Worm (Caenorhabditis elegans) whole organism, L2 larva: ENCODE measurements around the gene F09E5.8.

ENCODE experiments used
- R02D3.7 ChIP-seq: fragments of 150-350 bp; optimal IDR thresholded peaks from 2 replicates; lab custom pipeline; 2014; ENCODE audit warnings: missing biosample characterization, missing genetic modification characterization
- ama-1 ChIP-seq: fragments of 150-350 bp; optimal IDR thresholded peaks from 2 replicates; lab custom pipeline; 2018; ENCODE audit warnings: inconsistent platforms
- ceh-16 ChIP-seq: fragments of 150-350 bp; optimal IDR thresholded peaks from 2 replicates; lab custom pipeline; 2014; ENCODE audit warnings: missing biosample characterization, missing genetic modification characterization
- mdl-1 ChIP-seq, 2 experiments: fragments of 150-350 bp in 1 of 2; sonication (generic microtip) in 1 of 2; optimal IDR thresholded peaks; 2 replicates each; lab custom pipeline; 2017; ENCODE audit warnings: missing biosample characterization in 2 of 2, missing genetic modification characterization in 2 of 2
- nhr-237 ChIP-seq: fragments of 150-350 bp; optimal IDR thresholded peaks from 2 replicates; lab custom pipeline; 2014; ENCODE audit warnings: missing biosample characterization, missing genetic modification characterization
- nhr-6 ChIP-seq: fragments of 150-350 bp; optimal IDR thresholded peaks from 2 replicates; lab custom pipeline; 2014; ENCODE audit warnings: missing biosample characterization, missing genetic modification characterization
- unc-62 ChIP-seq: fragments of 150-350 bp; optimal IDR thresholded peaks from 2 replicates; lab custom pipeline; 2014; ENCODE audit warnings: missing biosample characterization, missing genetic modification reagents, missing genetic modification characterization
- zag-1 ChIP-seq: fragments of 150-350 bp; optimal IDR thresholded peaks from 2 replicates; lab custom pipeline; 2014; ENCODE audit warnings: missing biosample characterization, missing genetic modification characterization
- ztf-11 ChIP-seq: sonication (generic microtip); optimal IDR thresholded peaks from 2 replicates; lab custom pipeline; 2017; ENCODE audit warnings: missing biosample characterization, missing genetic modification characterization

DNA sequence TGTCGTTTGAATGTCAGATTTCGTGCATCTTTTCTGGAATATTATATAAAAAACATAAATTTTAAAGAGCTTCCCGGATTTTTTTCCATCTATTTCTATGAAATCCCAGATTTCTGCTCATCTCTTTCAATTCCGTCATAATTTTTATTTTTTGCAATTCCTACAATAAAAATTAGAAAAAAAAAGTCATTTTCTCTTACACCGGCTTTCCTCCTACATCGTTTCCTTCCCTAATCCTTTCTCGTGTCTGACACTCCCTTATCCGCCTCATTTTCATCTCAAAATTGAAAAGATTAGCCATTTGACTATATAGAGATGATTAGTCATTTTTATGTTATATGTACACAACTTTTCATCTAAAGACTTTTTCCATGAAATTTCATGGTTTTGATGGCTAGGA lies 39.7 kb upstream of the F09E5.8 start:
- no peak for TF ChIP-seq ceh-16 (tag; lab: Kevin White, UChicago)
- TF ChIP-seq ama-1 (lab: Kevin White, UChicago): no peak
- no peak for TF ChIP-seq nhr-237 (tag; lab: Kevin White, UChicago)
- no peak for TF ChIP-seq nhr-6
- TF ChIP-seq unc-62 (GFP tag; lab: Kevin White, UChicago): no peak
- no peak for TF ChIP-seq zag-1 (tag; lab: Kevin White, UChicago)
- no peak for TF ChIP-seq mdl-1 (tag; optimal IDR thresholded peaks at IDR 0.05; lab: Kevin White, UChicago)
- TF ChIP-seq ztf-11 (tag; lab: Kevin White, UChicago): no peak
- TF ChIP-seq R02D3.7: no peak
